Fruit fly (Drosophila melanogaster) S2 (cell line): Measurements from ENCODE around the gene Pos.

ENCODE experiments used
- CG8478 ChIP-seq: fragments of >200 bp; optimal IDR thresholded peaks from 2 replicates; lab custom pipeline; 2018
- CTCF ChIP-seq, 2 experiments: fragments of >200 bp; optimal IDR thresholded peaks; 2 replicates each; lab custom pipeline; 2018

dm6 chr3R:32038030-32038429, at the start of gene Pos:
- no peak for TF ChIP-seq CG8478 (lab: Kevin White, UChicago)
- no peak for TF ChIP-seq CTCF (optimal IDR thresholded peaks at IDR 0.05; lab: Kevin White, UChicago)
